Worm (Caenorhabditis elegans) whole organism, L2 larva: Measurements from ENCODE around the gene R02E4.3.

Experiments
- C34F6.9 ChIP-seq: fragments of 150-350 bp; optimal IDR thresholded peaks from 2 replicates; lab custom pipeline; 2014; ENCODE audit warnings: missing biosample characterization, missing genetic modification characterization
- F13H6.1 ChIP-seq: sonication (generic microtip); optimal IDR thresholded peaks from 2 replicates; lab custom pipeline; 2016; ENCODE audit warnings: missing genetic modification characterization, missing compliant biosample characterization
- Y55F3AM.14 ChIP-seq: fragments of 200-800 bp; sonication (Bioruptor generic); optimal IDR thresholded peaks from 2 replicates; lab custom pipeline; 2018; ENCODE audit warnings: mild to moderate bottlenecking, missing genetic modification characterization, missing compliant biosample characterization
- ZK546.5 ChIP-seq: sonication (generic microtip); optimal IDR thresholded peaks from 2 replicates; lab custom pipeline; 2017; ENCODE audit warnings: missing biosample characterization, missing genetic modification characterization
- ama-1 ChIP-seq: fragments of 150-350 bp; optimal IDR thresholded peaks from 2 replicates; lab custom pipeline; 2018; ENCODE audit warnings: inconsistent platforms
- blmp-1 ChIP-seq: sonication (generic microtip); optimal IDR thresholded peaks from 2 replicates; lab custom pipeline; 2017; ENCODE audit warnings: missing genetic modification characterization, mild to moderate bottlenecking, missing compliant biosample characterization, antibody characterized with exemption, moderate library complexity; ENCODE audit not compliant: insufficient read depth
- ceh-82 ChIP-seq: fragments of 150-350 bp; optimal IDR thresholded peaks from 2 replicates; lab custom pipeline; 2014; ENCODE audit warnings: missing biosample characterization, missing genetic modification characterization
- crh-2 ChIP-seq: sonication (generic microtip); optimal IDR thresholded peaks from 2 replicates; lab custom pipeline; 2017; ENCODE audit warnings: missing biosample characterization, missing genetic modification characterization
- dmd-4 ChIP-seq: sonication (generic microtip); optimal IDR thresholded peaks from 2 replicates; lab custom pipeline; 2017; ENCODE audit warnings: missing biosample characterization, missing genetic modification characterization
- elt-1 ChIP-seq: fragments of 150-350 bp; optimal IDR thresholded peaks from 2 replicates; lab custom pipeline; 2014; ENCODE audit warnings: missing biosample characterization, missing genetic modification characterization
- fos-1 ChIP-seq: fragments of 150-350 bp; optimal IDR thresholded peaks from 2 replicates; lab custom pipeline; 2014; ENCODE audit warnings: missing biosample characterization, missing genetic modification characterization
- gmeb-1 ChIP-seq: fragments of 150-350 bp; optimal IDR thresholded peaks from 2 replicates; lab custom pipeline; 2014; ENCODE audit warnings: missing biosample characterization, missing genetic modification characterization
- lin-11 ChIP-seq: fragments of 150-350 bp; sonication (generic microtip); optimal IDR thresholded peaks from 2 replicates; lab custom pipeline; 2014; ENCODE audit warnings: missing biosample characterization, missing genetic modification characterization, inconsistent platforms, mixed read lengths
- lin-13 ChIP-seq: fragments of 150-350 bp; optimal IDR thresholded peaks from 2 replicates; lab custom pipeline; 2014; ENCODE audit warnings: missing biosample characterization, missing genetic modification reagents, missing genetic modification characterization
- lsy-2 ChIP-seq, 2 experiments: fragments of 150-350 bp in 1 of 2; sonication (generic microtip) in 1 of 2; optimal IDR thresholded peaks; 2 replicates each; lab custom pipeline; 2014 to 2017; ENCODE audit warnings: missing biosample characterization in 2 of 2, missing genetic modification characterization in 2 of 2
- mab-5 ChIP-seq: fragments of 150-350 bp; optimal IDR thresholded peaks from 2 replicates; lab custom pipeline; 2014; ENCODE audit warnings: missing biosample characterization, missing genetic modification characterization
- nhr-11 ChIP-seq: fragments of 150-350 bp; optimal IDR thresholded peaks from 2 replicates; lab custom pipeline; 2014; ENCODE audit warnings: missing biosample characterization, missing genetic modification characterization
- nhr-129 ChIP-seq: fragments of 150-350 bp; optimal IDR thresholded peaks from 2 replicates; lab custom pipeline; 2014; ENCODE audit warnings: missing biosample characterization, missing genetic modification characterization
- nhr-21 ChIP-seq: fragments of 150-350 bp; optimal IDR thresholded peaks from 2 replicates; lab custom pipeline; 2014; ENCODE audit warnings: missing biosample characterization, missing genetic modification characterization
- nhr-237 ChIP-seq: fragments of 150-350 bp; optimal IDR thresholded peaks from 2 replicates; lab custom pipeline; 2014; ENCODE audit warnings: missing biosample characterization, missing genetic modification characterization
- nhr-25 ChIP-seq: fragments of 150-350 bp; sonication (generic microtip); optimal IDR thresholded peaks from 3 replicates; lab custom pipeline; 2014; ENCODE audit warnings: missing biosample characterization, missing genetic modification characterization
- nhr-6 ChIP-seq: fragments of 150-350 bp; optimal IDR thresholded peaks from 2 replicates; lab custom pipeline; 2014; ENCODE audit warnings: missing biosample characterization, missing genetic modification characterization
- skn-1 ChIP-seq: sonication (generic microtip); optimal IDR thresholded peaks from 2 replicates; lab custom pipeline; 2017; ENCODE audit warnings: missing biosample characterization, missing genetic modification characterization
- sma-3 ChIP-seq: sonication (generic microtip); optimal IDR thresholded peaks from 2 replicates; lab custom pipeline; 2016; ENCODE audit warnings: missing genetic modification reagents, missing genetic modification characterization, missing compliant biosample characterization
- sma-9 ChIP-seq, 2 experiments: fragments of 150-350 bp in 1 of 2; sonication (generic microtip) in 1 of 2; optimal IDR thresholded peaks; 2 replicates each; lab custom pipeline; 2014 to 2016; ENCODE audit warnings: missing genetic modification characterization in 2 of 2, mild to moderate bottlenecking in 1 of 2, missing biosample characterization in 1 of 2, missing compliant biosample characterization in 1 of 2, missing genetic modification reagents in 1 of 2, moderate library complexity in 1 of 2
- snpc-4 ChIP-seq: fragments of 150-350 bp; optimal IDR thresholded peaks from 2 replicates; lab custom pipeline; 2014; ENCODE audit warnings: missing biosample characterization, missing genetic modification characterization
- unc-55 ChIP-seq: fragments of 150-350 bp; sonication (generic microtip); optimal IDR thresholded peaks from 3 replicates; lab custom pipeline; 2014; ENCODE audit warnings: missing biosample characterization, missing genetic modification reagents, missing genetic modification characterization
- ztf-4 ChIP-seq: fragments of 150-350 bp; optimal IDR thresholded peaks from 2 replicates; lab custom pipeline; 2014; ENCODE audit warnings: missing biosample characterization, missing genetic modification characterization

Gene R02E4.3

DNA sequence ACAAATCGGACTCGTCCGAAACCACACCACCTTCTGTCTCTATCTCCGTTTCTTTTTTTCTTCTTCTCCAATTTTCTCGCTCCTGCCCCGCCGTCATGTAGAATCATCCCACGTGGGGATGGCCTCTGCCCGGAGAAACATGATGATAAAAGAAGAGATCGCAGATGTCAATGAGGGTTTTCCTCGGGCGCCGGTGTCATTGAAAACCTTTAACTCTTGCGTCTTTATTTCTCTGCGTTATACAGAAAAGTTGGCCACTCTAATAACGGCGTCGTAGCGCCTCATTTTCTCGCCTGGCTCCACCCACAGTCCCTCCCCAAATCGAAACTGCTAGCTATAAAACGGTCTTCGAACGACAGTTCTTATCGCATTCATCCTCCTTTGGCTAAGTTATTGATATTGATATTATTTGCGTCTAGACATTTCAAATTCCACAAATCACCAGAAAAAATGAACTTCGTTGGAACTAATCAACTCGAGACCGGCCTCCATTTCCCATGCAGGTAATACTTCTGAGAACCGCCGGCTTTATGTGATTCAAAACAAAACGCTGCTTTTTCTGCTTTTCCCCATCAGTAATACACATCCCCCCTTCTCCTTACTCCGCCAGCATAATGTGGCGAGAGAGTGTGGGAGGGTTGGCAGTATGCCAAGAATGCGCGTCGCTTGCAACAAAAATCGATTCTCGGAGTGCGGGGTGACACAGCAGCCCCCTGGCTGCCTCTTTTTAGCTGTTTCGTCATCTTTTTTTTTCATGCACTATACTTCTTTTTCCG, 43.3 kb upstream of the R02E4.3 start (continued):
- TF ChIP-seq ama-1 (lab: Kevin White, UChicago) (peak; percentile 87), skn-1 (tag; lab: Kevin White, UChicago) (no peak), fos-1 (tag; lab: Kevin White, UChicago) (peak; percentile 75), Y55F3AM.14 (GFP tag; lab: Kevin White, UChicago) (peak; percentile 30), nhr-25 (tag; lab: Kevin White, UChicago) (peak; percentile 87), lsy-2 (tag; optimal IDR thresholded peaks at IDR 0.05; lab: Kevin White, UChicago) (peak in 1 of 2 experiments; percentile 53)

DNA sequence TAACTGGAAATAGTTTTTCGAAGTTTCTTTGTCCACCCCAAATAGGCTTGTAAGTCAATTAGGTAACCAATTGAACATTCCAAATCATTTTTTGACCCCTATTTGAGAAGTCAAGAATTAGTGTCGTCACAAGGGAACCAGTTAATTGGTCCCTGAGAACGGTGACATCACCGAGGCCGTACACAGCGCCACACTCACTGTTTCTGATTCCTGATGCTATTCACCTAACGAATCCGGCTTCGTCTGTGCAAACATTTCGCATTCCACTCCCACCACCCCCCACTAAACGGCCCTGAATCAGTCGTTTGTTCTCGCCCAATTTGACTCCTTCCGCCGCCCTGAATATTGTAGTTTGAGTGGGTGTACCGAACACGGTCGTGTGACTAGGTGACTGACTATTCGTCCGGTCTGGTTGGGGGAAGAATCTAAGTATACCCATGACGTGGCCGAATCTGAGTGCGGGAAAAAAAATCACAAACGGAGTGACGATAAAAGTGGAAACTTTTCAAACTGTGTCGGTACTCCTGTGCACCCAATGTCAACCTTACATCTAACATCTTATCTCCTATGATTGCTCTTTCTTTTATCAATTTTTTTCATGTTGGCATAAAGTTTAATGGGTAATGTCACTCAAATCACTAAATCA, 42.3 kb upstream of the R02E4.3 start:
- TF ChIP-seq unc-55 (GFP tag; lab: Kevin White, UChicago) (no peak), nhr-25 (tag; lab: Kevin White, UChicago) (peak; percentile 75), gmeb-1 (peak; percentile 30), F13H6.1 (peak; percentile 6), crh-2 (tag; lab: Kevin White, UChicago) (peak; percentile 26), fos-1 (tag; lab: Kevin White, UChicago) (peak; percentile 30), sma-3 (GFP tag; lab: Kevin White, UChicago) (peak; percentile 48), nhr-129 (peak; percentile 41), elt-1 (no peak), sma-9 (GFP tag; optimal IDR thresholded peaks at IDR 0.05; lab: Kevin White, UChicago) (peak; percentile 78), sma-9 (tag; optimal IDR thresholded peaks at IDR 0.05; lab: Kevin White, UChicago) (no peak), mab-5 (tag; lab: Kevin White, UChicago) (no peak)
- TF ChIP-seq, all 48 proteins: peak for 8

DNA sequence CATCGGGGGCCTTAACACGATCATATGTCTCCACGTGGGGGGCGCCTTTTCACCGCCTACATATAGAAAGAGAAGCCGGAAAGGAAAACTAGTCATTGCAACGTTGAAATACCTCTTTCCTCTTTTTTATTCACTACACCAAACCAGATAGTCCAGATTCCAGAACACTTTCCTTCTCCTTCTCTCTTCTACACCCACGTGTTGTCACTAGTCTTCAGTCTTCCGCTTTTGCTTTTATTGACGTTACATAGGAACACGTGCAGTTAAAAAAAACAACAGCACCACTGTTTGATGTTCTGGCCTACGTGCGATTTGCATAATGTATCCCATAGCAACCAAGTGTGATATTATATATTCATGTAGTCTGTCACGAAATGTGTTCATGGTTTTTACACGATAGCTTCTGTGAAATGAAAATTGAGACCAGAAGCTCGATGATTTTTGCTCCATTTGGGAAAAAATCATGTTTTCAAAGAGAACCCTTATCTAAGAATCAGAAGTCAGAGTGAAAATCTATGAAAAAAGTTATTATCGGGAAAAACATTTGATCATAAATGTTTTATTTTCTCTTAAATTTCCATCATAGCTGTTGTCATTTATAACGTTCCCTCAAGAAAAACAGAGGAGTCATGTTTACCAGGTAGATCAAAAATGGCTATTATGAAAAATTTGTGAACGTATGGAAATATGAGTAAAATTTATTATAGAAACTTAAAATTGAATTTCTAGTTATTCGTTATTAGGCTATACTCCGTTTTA, 41.5 kb upstream of the R02E4.3 start:
- TF ChIP-seq blmp-1 (tag; lab: Kevin White, UChicago) (peak; percentile 41), lsy-2 (tag; optimal IDR thresholded peaks at IDR 0.05; lab: Kevin White, UChicago) (peak in 1 of 2 experiments; percentile 12), dmd-4 (tag; lab: Kevin White, UChicago) (no peak), gmeb-1 (no peak), nhr-25 (tag; lab: Kevin White, UChicago) (peak; percentile 78), lin-11 (tag; lab: Kevin White, UChicago) (no peak), ama-1 (lab: Kevin White, UChicago) (peak; percentile 37), sma-9 (GFP tag; optimal IDR thresholded peaks at IDR 0.05; lab: Kevin White, UChicago) (peak; percentile 30), sma-9 (tag; optimal IDR thresholded peaks at IDR 0.05; lab: Kevin White, UChicago) (no peak), ztf-4 (peak; percentile 70), nhr-237 (no peak), nhr-129 (peak; percentile 3)

DNA sequence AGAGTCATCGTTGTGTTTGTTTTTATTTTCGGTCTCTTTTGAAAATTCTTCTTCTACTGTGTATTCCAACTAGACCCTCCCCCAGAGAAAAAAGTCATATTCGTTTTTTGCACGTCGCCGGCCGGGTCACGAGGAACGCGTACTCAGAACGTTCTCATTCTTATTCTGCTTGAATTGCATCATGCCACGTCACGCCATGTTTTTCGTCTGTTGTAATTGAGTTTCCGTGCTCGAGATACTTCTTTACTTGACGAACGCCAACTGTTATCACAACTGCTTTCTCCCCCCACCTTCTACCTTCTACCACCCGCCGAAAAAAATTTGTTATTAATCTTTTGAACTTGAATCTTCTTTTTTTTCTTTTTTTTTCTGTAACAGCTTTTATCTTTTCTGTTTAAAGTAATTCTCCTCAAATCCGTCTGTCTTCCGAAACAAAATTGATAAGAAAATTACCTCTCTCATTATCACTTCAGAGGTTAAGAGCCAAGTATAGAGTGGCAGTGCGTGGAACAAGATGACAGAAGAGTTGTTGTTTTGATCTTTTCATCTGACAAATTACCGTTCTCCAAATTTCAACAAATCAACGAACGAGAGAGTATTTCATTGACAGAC, 40.8 kb upstream of the R02E4.3 start:
- TF ChIP-seq ztf-4 (peak; percentile 80), lin-11 (tag; lab: Kevin White, UChicago) (peak; percentile 74), lsy-2 (tag; optimal IDR thresholded peaks at IDR 0.05; lab: Kevin White, UChicago) (peak in 1 of 2 experiments; percentile 64), nhr-21 (tag; lab: Kevin White, UChicago) (peak; percentile 36), C34F6.9 (tag; lab: Kevin White, UChicago) (peak; percentile 61), snpc-4 (tag; lab: Kevin White, UChicago) (no peak), nhr-6 (tag; lab: Kevin White, UChicago) (peak; percentile 42), crh-2 (tag; lab: Kevin White, UChicago) (peak; percentile 99), ceh-82 (tag; lab: Kevin White, UChicago) (no peak), sma-9 (GFP tag; optimal IDR thresholded peaks at IDR 0.05; lab: Kevin White, UChicago) (peak; percentile 74), sma-9 (tag; optimal IDR thresholded peaks at IDR 0.05; lab: Kevin White, UChicago) (no peak), ZK546.5 (tag; lab: Kevin White, UChicago) (no peak), lin-13 (GFP tag; lab: Kevin White, UChicago) (no peak), nhr-129 (peak; percentile 99), nhr-11 (tag; lab: Kevin White, UChicago) (no peak), fos-1 (tag; lab: Kevin White, UChicago) (peak; percentile 35)
